Worm (Caenorhabditis elegans) whole organism, young adult: ENCODE measurements around the gene srh-206.
A peak's percentile ranks its signal among the peaks of the same experiment; 100 is the strongest.

Experiments used
- ama-1 ChIP-seq, 3 experiments: fragments of 150-350 bp in 1 of 3; sonication (generic microtip) in 2 of 3; optimal IDR thresholded peaks; 2 replicates each; lab custom pipeline; 2014 to 2018; ENCODE audit warnings: missing biosample characterization in 2 of 3, missing genetic modification characterization in 2 of 3, missing genetic modification reagents in 2 of 3
- dpl-1 ChIP-seq: fragments of 150-350 bp; optimal IDR thresholded peaks from 2 replicates; lab custom pipeline; 2014; ENCODE audit warnings: missing biosample characterization, missing genetic modification reagents, missing genetic modification characterization
- egrh-3 ChIP-seq: fragments of 200-800 bp; sonication (Bioruptor generic); IDR thresholded peaks from 2 replicates; pipeline ENCODE4 v1.3.6; 2022; ENCODE audit warnings: missing genetic modification reagents, missing genetic modification characterization, missing compliant biosample characterization
- unc-62 ChIP-seq: fragments of 150-350 bp; optimal IDR thresholded peaks from 2 replicates; lab custom pipeline; 2014; ENCODE audit warnings: missing biosample characterization, missing genetic modification reagents, missing genetic modification characterization
- ztf-22 ChIP-seq: fragments of 200-800 bp; sonication (Bioruptor generic); optimal IDR thresholded peaks from 2 replicates; lab custom pipeline; 2018; ENCODE audit warnings: mild to moderate bottlenecking, missing genetic modification characterization, moderate library complexity, missing compliant biosample characterization
- ztf-26 ChIP-seq: sonication (generic microtip); optimal IDR thresholded peaks from 2 replicates; lab custom pipeline; 2017; ENCODE audit warnings: missing genetic modification characterization, missing compliant biosample characterization

DNA sequence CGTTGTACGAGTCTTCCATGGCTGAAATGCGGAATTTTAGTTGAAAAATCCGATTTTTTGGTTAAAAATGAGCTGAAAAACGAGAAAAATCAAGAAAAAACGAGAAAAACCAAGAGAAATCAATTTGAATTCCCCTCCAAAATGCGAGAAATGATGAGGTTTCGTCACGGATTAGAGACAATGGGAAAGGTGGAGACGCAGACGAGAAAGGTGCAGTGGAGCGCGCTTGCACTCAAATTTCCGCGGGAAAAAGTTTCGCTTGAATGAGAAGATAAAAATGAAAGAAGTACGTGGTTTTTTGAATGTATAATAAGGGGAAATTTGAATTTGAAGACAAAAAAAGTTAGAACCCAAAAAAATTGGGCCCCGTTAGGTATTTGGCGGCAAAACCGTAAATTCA lies 11.0 kb upstream of the srh-206 start, which contains the start of gene efl-1:
- TF ChIP-seq dpl-1 (peak; percentile 98), ama-1 (optimal IDR thresholded peaks at IDR 0.05; lab: Kevin White, UChicago) (no peak), ama-1 (GFP tag; optimal IDR thresholded peaks at IDR 0.05; lab: Kevin White, UChicago) (no peak), ztf-26 (tag; lab: Kevin White, UChicago) (peak; percentile 52), ztf-22 (no peak), egrh-3 (no peak), unc-62 (no peak)
